Worm (Caenorhabditis elegans): ENCODE data around the gene mdmh-35.

ce11 chrII:7880373-7880862, 24.9 kb upstream of the mdmh-35 start, which contains the start of gene perm-1:
- TF ChIP-seq flt-1 (GFP tag; IDR thresholded peaks at IDR 0.05) (no peak), ztf-29 (GFP tag; IDR thresholded peaks at IDR 0.05) (no peak), T22C8.4 (GFP tag; IDR thresholded peaks at IDR 0.05) (no peak), ref-1 (GFP tag; conservative IDR thresholded peaks at IDR 0.05) (no peak), ztf-23 (GFP tag; IDR thresholded peaks at IDR 0.05) (no peak), cog-1 (tag; optimal IDR thresholded peaks at IDR 0.05) (no peak), tab-1 (GFP tag; IDR thresholded peaks at IDR 0.05) (no peak)
